Fruit fly (Drosophila melanogaster): ENCODE measurements around the gene Zmynd8.

Gene Zmynd8

dm6 chr3R:31711270-31712029, 42.2 kb downstream of the Zmynd8 start:
- TF ChIP-seq kay (GFP tag; ENCODE audit: borderline replicate concordance) (peak; percentile 80), CG33017 (tag; optimal IDR thresholded peaks at IDR 0.05) (no peak), bab1 (GFP tag; optimal IDR thresholded peaks at IDR 0.05) (no peak), ovo (GFP tag; optimal IDR thresholded peaks at IDR 0.05) (peak; percentile 60), pad (GFP tag; optimal IDR thresholded peaks at IDR 0.05) (peak; percentile 23), tj (GFP tag; optimal IDR thresholded peaks at IDR 0.05) (peak; percentile 42)

DNA sequence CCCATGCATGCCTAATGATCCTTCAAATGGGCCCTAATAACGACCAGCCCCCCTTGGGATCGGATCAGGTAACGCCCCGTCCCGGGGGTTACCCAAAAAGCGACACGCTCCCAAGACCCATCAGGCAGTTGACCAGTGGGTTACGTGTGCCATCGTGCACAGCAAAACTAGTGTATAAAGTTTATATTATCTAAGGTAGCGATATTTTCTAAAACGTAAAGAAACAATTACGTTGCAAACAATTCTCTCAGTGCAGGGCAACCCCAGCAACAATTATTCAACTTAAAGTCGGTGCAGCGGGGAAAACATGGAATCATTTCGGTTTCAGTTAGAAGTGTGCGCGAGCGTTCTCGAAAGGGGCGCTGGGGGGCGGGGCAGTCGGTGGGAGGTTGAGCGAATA, 43.3 kb downstream of the Zmynd8 start:
- TF ChIP-seq CG5204 (GFP tag; optimal IDR thresholded peaks at IDR 0.05) (peak; percentile 41), CG12768 (GFP tag; optimal IDR thresholded peaks at IDR 0.05) (peak; percentile 2), CG11617 (GFP tag; optimal IDR thresholded peaks at IDR 0.05) (no peak)

DNA sequence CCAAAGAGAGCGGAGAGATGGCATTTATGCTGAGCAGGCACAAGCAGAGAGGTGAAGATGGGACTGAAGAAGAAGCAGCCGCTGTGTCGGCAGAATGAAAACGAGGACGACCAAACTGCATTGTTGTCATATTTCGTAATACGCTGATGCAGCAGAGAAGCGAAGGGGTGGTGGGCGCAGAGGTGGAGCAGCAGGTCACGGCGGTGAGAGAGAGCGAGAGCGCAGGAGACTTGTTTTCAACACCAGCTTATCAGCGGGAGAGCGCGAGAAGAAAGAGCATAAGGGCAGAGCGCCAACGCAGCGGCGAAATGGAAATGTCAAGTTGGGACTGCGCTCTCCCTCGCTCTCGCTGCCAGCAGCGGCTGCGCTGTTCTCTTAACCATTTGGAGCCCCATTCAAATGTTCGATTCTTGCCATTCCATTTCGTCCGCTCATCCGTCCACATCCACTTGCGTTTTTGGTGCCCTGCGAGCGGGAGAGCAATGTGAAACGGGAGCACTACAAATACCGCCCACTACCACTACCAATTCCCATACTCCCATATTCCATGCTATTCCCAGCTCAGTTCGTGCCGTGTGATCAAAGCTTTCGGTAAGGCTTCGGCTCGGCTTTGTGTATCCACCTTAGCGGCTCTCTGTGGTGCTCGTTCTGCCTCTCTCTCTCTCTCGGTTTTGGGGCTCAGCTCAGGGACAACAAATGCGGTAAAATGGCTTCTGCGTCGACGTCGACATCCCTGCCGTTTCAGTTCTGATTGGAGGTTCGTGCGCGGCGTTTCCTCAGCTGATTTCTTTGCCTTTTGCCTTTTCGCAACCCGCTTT, 44.2 kb downstream of the Zmynd8 start, which contains the start of gene ttk:
Gene ttk, plus strand, starts transcription at position 562 of the 818 bp plus-strand sequence.
- TF ChIP-seq ovo (GFP tag; optimal IDR thresholded peaks at IDR 0.05) (no peak), cnc (optimal IDR thresholded peaks at IDR 0.05) (no peak), tj (GFP tag; optimal IDR thresholded peaks at IDR 0.05) (peak; percentile 100), pad (GFP tag; optimal IDR thresholded peaks at IDR 0.05) (peak; percentile 46), Crg-1 (GFP tag; optimal IDR thresholded peaks at IDR 0.05) (no peak), cic (GFP tag; optimal IDR thresholded peaks at IDR 0.05) (no peak), CG12768 (GFP tag; optimal IDR thresholded peaks at IDR 0.05) (peak; percentile 53), CG11617 (GFP tag; optimal IDR thresholded peaks at IDR 0.05) (peak; percentile 46), CG7101 (tag; optimal IDR thresholded peaks at IDR 0.05) (no peak), Hr96 (GFP tag; optimal IDR thresholded peaks at IDR 0.05) (peak; percentile 22), bab1 (GFP tag; optimal IDR thresholded peaks at IDR 0.05) (peak; percentile 8), toe (GFP tag; optimal IDR thresholded peaks at IDR 0.05) (no peak)

DNA sequence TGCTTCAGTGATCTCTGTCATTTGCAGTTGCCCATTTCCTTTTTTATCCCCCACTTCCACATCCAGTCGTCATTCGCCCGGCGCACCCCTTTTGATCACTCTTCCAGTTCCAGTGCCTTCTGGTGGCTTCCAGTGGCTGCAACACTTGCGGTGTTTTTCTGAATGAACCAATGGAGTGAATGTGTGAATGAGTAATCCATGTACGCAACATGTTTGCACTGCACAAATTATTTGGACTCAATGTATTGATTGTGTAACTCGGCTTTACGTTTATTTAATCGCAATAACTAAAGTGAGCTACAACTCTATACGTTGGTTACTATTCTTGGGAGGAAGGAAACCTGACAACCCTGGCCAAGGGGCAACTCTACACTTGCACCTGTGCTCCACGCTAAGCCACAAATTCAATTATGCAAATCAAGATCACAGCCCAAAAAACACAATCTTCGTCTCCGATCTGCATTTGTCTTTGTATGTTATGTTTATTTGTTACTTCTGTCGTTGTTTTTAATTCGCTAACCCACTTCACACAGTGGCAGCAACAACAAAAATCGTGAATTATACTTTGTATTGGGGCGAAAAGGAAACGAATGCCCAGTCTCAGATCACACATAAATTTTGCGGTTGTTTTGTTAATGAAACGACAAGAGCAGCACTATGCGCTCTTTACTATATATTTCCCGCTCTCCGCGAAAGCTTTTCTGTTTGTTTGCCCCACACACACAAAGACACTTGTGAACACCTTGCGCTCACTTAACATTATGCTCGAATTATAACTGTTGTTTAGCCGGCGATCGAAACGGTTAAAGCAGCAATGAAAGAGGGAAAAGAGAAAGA, 45.8 kb downstream of the Zmynd8 start:
- TF ChIP-seq CG7045 (GFP tag; optimal IDR thresholded peaks at IDR 0.05) (no peak), CG1620 (GFP tag; optimal IDR thresholded peaks at IDR 0.05) (no peak), bab1 (GFP tag; optimal IDR thresholded peaks at IDR 0.05) (no peak), toe (GFP tag; optimal IDR thresholded peaks at IDR 0.05) (no peak), Crg-1 (GFP tag; optimal IDR thresholded peaks at IDR 0.05) (no peak), Clk (GFP tag; optimal IDR thresholded peaks at IDR 0.05) (no peak), cic (GFP tag; optimal IDR thresholded peaks at IDR 0.05) (peak; percentile 8), Hr96 (GFP tag; optimal IDR thresholded peaks at IDR 0.05) (no peak), CG11617 (GFP tag; optimal IDR thresholded peaks at IDR 0.05) (no peak), tj (GFP tag; optimal IDR thresholded peaks at IDR 0.05) (no peak), kay (GFP tag; ENCODE audit: borderline replicate concordance) (peak; percentile 94), ovo (GFP tag; optimal IDR thresholded peaks at IDR 0.05) (peak; percentile 71), CG7101 (tag; optimal IDR thresholded peaks at IDR 0.05) (no peak), Mnt (GFP tag; optimal IDR thresholded peaks at IDR 0.05) (no peak), CG33017 (tag; optimal IDR thresholded peaks at IDR 0.05) (no peak), cnc (optimal IDR thresholded peaks at IDR 0.05) (no peak), CG12768 (GFP tag; optimal IDR thresholded peaks at IDR 0.05) (no peak), CG14711 (tag; optimal IDR thresholded peaks at IDR 0.05) (peak; percentile 63), pad (GFP tag; optimal IDR thresholded peaks at IDR 0.05) (peak; percentile 86), CG5204 (GFP tag; optimal IDR thresholded peaks at IDR 0.05) (no peak)

dm6 chr3R:31715713-31716024, 46.4 kb downstream of the Zmynd8 start:
- TF ChIP-seq kay (GFP tag; ENCODE audit: borderline replicate concordance) (peak; percentile 72), CG7045 (GFP tag; optimal IDR thresholded peaks at IDR 0.05) (no peak), pad (GFP tag; optimal IDR thresholded peaks at IDR 0.05) (no peak), cic (GFP tag; optimal IDR thresholded peaks at IDR 0.05) (no peak), cnc (optimal IDR thresholded peaks at IDR 0.05) (no peak), ovo (GFP tag; optimal IDR thresholded peaks at IDR 0.05) (no peak), CG11617 (GFP tag; optimal IDR thresholded peaks at IDR 0.05) (peak; percentile 3), Clk (GFP tag; optimal IDR thresholded peaks at IDR 0.05) (no peak), CG12768 (GFP tag; optimal IDR thresholded peaks at IDR 0.05) (no peak), Mnt (GFP tag; optimal IDR thresholded peaks at IDR 0.05) (no peak), CG14711 (tag; optimal IDR thresholded peaks at IDR 0.05) (no peak), tj (GFP tag; optimal IDR thresholded peaks at IDR 0.05) (no peak)

dm6 chr3R:31716265-31716664, 47.0 kb downstream of the Zmynd8 start:
- no peak for TF ChIP-seq CG33017 (tag; optimal IDR thresholded peaks at IDR 0.05)
- TF ChIP-seq cnc (optimal IDR thresholded peaks at IDR 0.05), result no peak
- no peak for TF ChIP-seq bab1 (GFP tag; optimal IDR thresholded peaks at IDR 0.05)
- no peak for TF ChIP-seq CG7045 (GFP tag; optimal IDR thresholded peaks at IDR 0.05)
- TF ChIP-seq CG11617 (GFP tag; optimal IDR thresholded peaks at IDR 0.05), result no peak
- TF ChIP-seq CG12768 (GFP tag; optimal IDR thresholded peaks at IDR 0.05), result no peak
- no peak for TF ChIP-seq CG7101 (tag; optimal IDR thresholded peaks at IDR 0.05)
- TF ChIP-seq pad (GFP tag; optimal IDR thresholded peaks at IDR 0.05), result no peak
- peak; percentile 95 for TF ChIP-seq tj (GFP tag; optimal IDR thresholded peaks at IDR 0.05)
